Fruit fly (Drosophila melanogaster) whole organism, prepupa: ENCODE measurements around the gene CG9259.
A peak's percentile ranks its signal among the peaks of the same experiment; 100 is the strongest.

Experiments
- Blimp-1 ChIP-seq: fragments of 200-800 bp; sonication (Bioruptor generic); optimal IDR thresholded peaks from 3 replicates; lab custom pipeline; 2017; ENCODE audit warnings: missing biosample characterization, missing genetic modification characterization, mild to moderate bottlenecking, moderate library complexity, missing genetic modification reagents
- CG3032 ChIP-seq: fragments of 200-800 bp; optimal IDR thresholded peaks from 2 replicates; lab custom pipeline; 2019; ENCODE audit warnings: missing biosample characterization, mild to moderate bottlenecking, missing genetic modification characterization, moderate library complexity
- CG3919 ChIP-seq: fragments of 200-800 bp; sonication (Bioruptor generic); optimal IDR thresholded peaks from 3 replicates; lab custom pipeline; 2016; ENCODE audit warnings: missing biosample characterization, missing genetic modification characterization
- CG4318 ChIP-seq: fragments of 200-800 bp; sonication (Bioruptor generic); optimal IDR thresholded peaks from 3 replicates; lab custom pipeline; 2017; ENCODE audit warnings: missing biosample characterization, mild to moderate bottlenecking, missing genetic modification characterization
- CG6276 ChIP-seq: fragments of 200-800 bp; sonication (Bioruptor generic); optimal IDR thresholded peaks from 2 replicates; lab custom pipeline; 2017; ENCODE audit warnings: missing biosample characterization, mild to moderate bottlenecking, missing genetic modification characterization
- CG8119 ChIP-seq: fragments of 200-800 bp; sonication (Bioruptor generic); IDR thresholded peaks from 3 replicates; pipeline ENCODE4 v1.3.6; 2022; ENCODE audit warnings: missing biosample characterization, missing genetic modification characterization
- Hr38 ChIP-seq: sonication (Bioruptor generic); optimal IDR thresholded peaks from 2 replicates; lab custom pipeline; 2016; ENCODE audit warnings: missing biosample characterization, missing genetic modification characterization
- Lpt ChIP-seq: fragments of 200-800 bp; sonication (Bioruptor generic); optimal IDR thresholded peaks from 3 replicates; lab custom pipeline; 2016; ENCODE audit warnings: missing biosample characterization, missing genetic modification characterization
- eg ChIP-seq: fragments of 200-800 bp; sonication (Bioruptor generic); IDR thresholded peaks from 3 replicates; pipeline ENCODE4 v1.3.6; 2022; ENCODE audit warnings: missing biosample characterization, missing genetic modification characterization
- fkh ChIP-seq: fragments of 200-800 bp; sonication (Bioruptor generic); optimal IDR thresholded peaks from 3 replicates; lab custom pipeline; 2017; ENCODE audit warnings: missing biosample characterization, mild to moderate bottlenecking, missing genetic modification characterization, moderate library complexity
- svp ChIP-seq: fragments of 200-800 bp; sonication (Bioruptor generic); peaks from one replicate; lab custom pipeline; 2016; ENCODE audit warnings: missing biosample characterization, missing genetic modification characterization
- topi ChIP-seq: fragments of 200-800 bp; sonication (Bioruptor generic); optimal IDR thresholded peaks from 3 replicates; lab custom pipeline; 2016; ENCODE audit warnings: missing biosample characterization, missing genetic modification characterization

- TF ChIP-seq CG3919 (GFP tag; lab: Kevin White, UChicago) (peak; percentile 23), topi (GFP tag; lab: Kevin White, UChicago) (peak; percentile 10), eg (GFP tag; lab: Robert Waterston, UW) (0 out of 3 replicates have a peak, but pooled peaks have one; percentile 20), CG3032 (tag; lab: Kevin White, UChicago) (no peak), svp (GFP tag; lab: Kevin White, UChicago) (peak; percentile 81), Lpt (GFP tag; lab: Kevin White, UChicago) (no peak), CG8119 (no peak), CG4318 (GFP tag; lab: Kevin White, UChicago) (no peak), Blimp-1 (no peak), CG6276 (GFP tag; lab: Kevin White, UChicago) (no peak), fkh (GFP tag; lab: Kevin White, UChicago) (peak; percentile 40), Hr38 (GFP tag; lab: Kevin White, UChicago) (no peak)
These were observed 37.1 kb upstream of the CG9259 start, which contains the start of gene CG42238 for dm6 chr2L:21051873-21052736.
